Worm (Caenorhabditis elegans): Measurements from ENCODE around the gene mdt-15.

ce11 chrIII:5840815-5841573, 7.4 kb upstream of the mdt-15 start:
- TF ChIP-seq ama-1 (optimal IDR thresholded peaks at IDR 0.05): no peak
- no peak for TF ChIP-seq flt-1 (GFP tag; IDR thresholded peaks at IDR 0.05)
- TF ChIP-seq hmbx-1 (tag; optimal IDR thresholded peaks at IDR 0.05): no peak
- TF ChIP-seq F13C5.2 (tag; optimal IDR thresholded peaks at IDR 0.05): no peak
- no peak for TF ChIP-seq hnd-1 (tag; optimal IDR thresholded peaks at IDR 0.05)
- no peak for TF ChIP-seq ceh-36 (tag; optimal IDR thresholded peaks at IDR 0.05)
- TF ChIP-seq tbx-37 (GFP tag; conservative IDR thresholded peaks at IDR 0.05): no peak
- TF ChIP-seq B0310.2 (tag; optimal IDR thresholded peaks at IDR 0.05): no peak
- no peak for TF ChIP-seq tbx-11 (GFP tag; IDR thresholded peaks at IDR 0.05)
- no peak for TF ChIP-seq pes-1 (GFP tag; IDR thresholded peaks at IDR 0.05)
